Fruit fly (Drosophila melanogaster): Measurements from ENCODE around the gene Rab27.

Gene Rab27

DNA sequence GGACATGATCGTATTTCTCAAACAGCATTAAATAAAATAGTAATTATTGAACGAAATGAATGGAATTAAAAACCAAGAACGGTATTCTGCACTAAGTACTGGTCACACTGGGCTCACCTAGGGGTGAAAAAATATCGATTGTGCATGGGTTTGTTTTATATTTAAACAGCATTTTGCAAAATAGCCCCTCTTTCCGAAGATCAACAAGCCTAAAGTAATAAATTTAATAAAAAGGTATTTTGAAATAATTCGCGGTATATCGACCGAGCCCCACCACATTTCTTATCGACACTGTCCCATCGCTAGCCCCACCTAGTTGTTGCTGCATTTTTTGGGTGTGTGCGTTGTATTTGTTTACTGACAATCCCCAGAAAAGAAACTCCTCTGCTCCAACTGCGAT lies 6.2 kb downstream of the Rab27 start, which contains the start of gene pck (continued):
- TF ChIP-seq onecut (GFP tag; IDR thresholded peaks at IDR 0.05) (peak; percentile 52), vnd (GFP tag; IDR thresholded peaks at IDR 0.05; ENCODE audit: partially characterized antibody) (0 out of 3 replicates have a peak, but pooled peaks have one; percentile 30), ttk (GFP tag; IDR thresholded peaks at IDR 0.05) (peak; percentile 55), CG2120 (GFP tag; optimal IDR thresholded peaks at IDR 0.05) (peak; percentile 82), eyg (GFP tag; optimal IDR thresholded peaks at IDR 0.05) (no peak), Opbp (GFP tag; IDR thresholded peaks at IDR 0.05; ENCODE audit: partially characterized antibody) (0 out of 3 replicates have a peak, but pooled peaks have one; percentile 40), fu2 (GFP tag; optimal IDR thresholded peaks at IDR 0.05) (peak; percentile 44), CG12236 (GFP tag; optimal IDR thresholded peaks at IDR 0.05) (peak; percentile 45), ase (GFP tag; IDR thresholded peaks at IDR 0.05) (peak; percentile 60; the same call in 2 of the 3 replicates), abd-A (tag; optimal IDR thresholded peaks at IDR 0.05) (no peak), CG6272 (GFP tag; IDR thresholded peaks at IDR 0.05) (peak; percentile 30; the same call in 1 of the 2 replicates), cwo (GFP tag; optimal IDR thresholded peaks at IDR 0.05) (peak; percentile 39), CG10431 (GFP tag; optimal IDR thresholded peaks at IDR 0.05) (no peak), fd96Cb (tag; optimal IDR thresholded peaks at IDR 0.05) (peak; percentile 20), CG15479 (GFP tag; optimal IDR thresholded peaks at IDR 0.05) (no peak), vfl (GFP tag; optimal IDR thresholded peaks at IDR 0.05) (peak; percentile 72), CG17802 (tag; optimal IDR thresholded peaks at IDR 0.05) (peak; percentile 41), sd (tag; optimal IDR thresholded peaks at IDR 0.05) (peak; percentile 56), CG17612 (GFP tag; IDR thresholded peaks at IDR 0.05) (no peak), insv (GFP tag; optimal IDR thresholded peaks at IDR 0.05) (no peak), sr (GFP tag; IDR thresholded peaks at IDR 0.05) (no peak; the same call in 2 of the 3 replicates)

dm6 chrX:1469717-1470116 lies 7.1 kb downstream of the Rab27 start, which contains the start of gene CG32808:
CG32808 (minus strand) TSS chrX:1469817.
- TF ChIP-seq gce (GFP tag; IDR thresholded peaks at IDR 0.05) (no peak), MESR4 (GFP tag; optimal IDR thresholded peaks at IDR 0.05) (no peak), MTF-1 (GFP tag; optimal IDR thresholded peaks at IDR 0.05; ENCODE audit: borderline replicate concordance) (no peak), CG14965 (GFP tag; optimal IDR thresholded peaks at IDR 0.05; ENCODE audit: borderline replicate concordance) (no peak), ftz-f1 (GFP tag; optimal IDR thresholded peaks at IDR 0.05) (no peak), Chrac-16 (GFP tag; optimal IDR thresholded peaks at IDR 0.05) (no peak), luna (GFP tag; optimal IDR thresholded peaks at IDR 0.05) (no peak), psq (GFP tag; optimal IDR thresholded peaks at IDR 0.05) (no peak), NC2β (GFP tag; optimal IDR thresholded peaks at IDR 0.05) (no peak), vnd (GFP tag; IDR thresholded peaks at IDR 0.05; ENCODE audit: partially characterized antibody) (no peak), CG8944 (GFP tag; optimal IDR thresholded peaks at IDR 0.05) (no peak), Stat92E (GFP tag; optimal IDR thresholded peaks at IDR 0.05) (no peak), CG11696 (GFP tag; IDR thresholded peaks at IDR 0.05) (no peak), hth (optimal IDR thresholded peaks at IDR 0.05) (no peak), fd96Cb (tag; optimal IDR thresholded peaks at IDR 0.05) (no peak), chn (GFP tag; optimal IDR thresholded peaks at IDR 0.05) (no peak), CG34422 (GFP tag; IDR thresholded peaks at IDR 0.05) (no peak), br (optimal IDR thresholded peaks at IDR 0.05) (no peak), CG4360 (GFP tag; IDR thresholded peaks at IDR 0.05) (no peak)

DNA sequence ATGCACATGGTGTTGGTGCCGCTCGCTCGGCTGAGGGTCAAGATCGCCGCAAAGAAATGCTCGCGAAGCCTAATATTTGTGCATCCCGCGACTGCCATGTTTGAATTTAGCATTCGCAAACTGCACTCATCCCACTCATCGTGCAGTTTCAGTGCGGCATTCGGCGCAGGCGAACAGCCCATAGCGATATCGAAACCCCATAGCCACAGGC lies 9.5 kb downstream of the Rab27 start, which contains the start of gene CG14778:
TSS of gene CG14778 (plus strand) at position 112 of the 211 bp plus-strand sequence.
- TF ChIP-seq lmd (GFP tag; IDR thresholded peaks at IDR 0.05) (no peak), dimm (GFP tag; IDR thresholded peaks at IDR 0.05) (no peak), CG4617 (GFP tag; optimal IDR thresholded peaks at IDR 0.05; ENCODE audit: borderline replicate concordance) (no peak), grau (tag; optimal IDR thresholded peaks at IDR 0.05) (no peak), NC2α (GFP tag; optimal IDR thresholded peaks at IDR 0.05) (no peak), ttk (GFP tag; IDR thresholded peaks at IDR 0.05) (no peak), CG11085 (GFP tag; IDR thresholded peaks at IDR 0.05) (no peak)

Measured in whole organism, embryonic.